Fruit fly (Drosophila melanogaster): ENCODE results near the gene PGRP-LE.

DNA sequence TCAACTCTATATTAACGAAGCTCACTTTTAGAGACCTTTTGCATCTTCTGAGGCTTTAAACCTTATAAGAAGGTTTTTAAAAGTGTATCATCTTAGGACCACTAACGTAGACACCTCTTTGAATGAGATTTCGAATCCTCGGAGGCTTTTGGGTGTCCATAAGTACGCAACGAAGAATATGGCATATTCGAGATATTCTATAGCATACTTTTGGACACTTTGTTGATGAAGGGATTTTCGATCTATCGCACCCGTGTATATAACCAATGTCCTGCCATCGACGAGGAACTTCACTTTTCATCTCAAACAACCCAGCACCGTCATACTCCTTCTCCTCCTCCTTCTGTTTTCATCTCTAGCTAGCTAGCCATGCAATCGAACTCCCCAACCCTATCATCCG, 18.7 kb upstream of the PGRP-LE start:
- no peak for TF ChIP-seq toe (GFP tag; optimal IDR thresholded peaks at IDR 0.05)
- no peak for TF ChIP-seq pad (GFP tag; optimal IDR thresholded peaks at IDR 0.05)
- TF ChIP-seq cnc (optimal IDR thresholded peaks at IDR 0.05), result no peak

All from whole organism, adult.